Worm (Caenorhabditis elegans) whole organism, mixed stage, embryonic: Measurements from ENCODE around the gene srh-286.
"Not testable (repeated sequence)": the region's sequence is repeated elsewhere in the genome, so short reads cannot be mapped to it uniquely, and the experiment has no call there.

Experiments
- M03D4.4 ChIP-seq: sonication (generic microtip); optimal IDR thresholded peaks from 2 replicates; lab custom pipeline; 2017; ENCODE audit warnings: mild to moderate bottlenecking, missing genetic modification characterization, missing compliant biosample characterization
- bed-3 ChIP-seq: fragments of 200-800 bp; sonication (Bioruptor generic); optimal IDR thresholded peaks from 3 replicates; lab custom pipeline; 2018; ENCODE audit warnings: mild to moderate bottlenecking, missing genetic modification characterization, moderate library complexity, missing compliant biosample characterization
- ceh-39 ChIP-seq: fragments of 150-350 bp; optimal IDR thresholded peaks from 2 replicates; lab custom pipeline; 2014; ENCODE audit warnings: missing biosample characterization, missing genetic modification characterization
- ceh-43 ChIP-seq: fragments of 200-800 bp; sonication (Bioruptor generic); optimal IDR thresholded peaks from 2 replicates; lab custom pipeline; 2018; ENCODE audit warnings: mild to moderate bottlenecking, missing genetic modification characterization, moderate library complexity, missing compliant biosample characterization
- ceh-83 ChIP-seq: fragments of 200-800 bp; sonication (Bioruptor generic); optimal IDR thresholded peaks from 2 replicates; lab custom pipeline; 2018; ENCODE audit warnings: mild to moderate bottlenecking, missing genetic modification characterization, missing compliant biosample characterization
- cnd-1 ChIP-seq: fragments of 200-800 bp; sonication (Bioruptor generic); optimal IDR thresholded peaks from 2 replicates; lab custom pipeline; 2018; ENCODE audit warnings: mild to moderate bottlenecking, missing genetic modification characterization, missing compliant biosample characterization
- drap-1 ChIP-seq: fragments of 200-800 bp; sonication (Bioruptor generic); optimal IDR thresholded peaks from 3 replicates; lab custom pipeline; 2018; ENCODE audit warnings: mild to moderate bottlenecking, missing genetic modification characterization, missing compliant biosample characterization
- elt-1 ChIP-seq: sonication (generic microtip); optimal IDR thresholded peaks from 2 replicates; lab custom pipeline; 2017; ENCODE audit warnings: missing genetic modification characterization, mild to moderate bottlenecking, missing compliant biosample characterization, antibody characterized with exemption, moderate library complexity, borderline replicate concordance; ENCODE audit not compliant: insufficient read depth
- elt-3 ChIP-seq: fragments of 150-350 bp; optimal IDR thresholded peaks from 2 replicates; lab custom pipeline; 2014; ENCODE audit warnings: missing biosample characterization, missing genetic modification characterization
- flh-1 ChIP-seq: fragments of 200-800 bp; sonication (Bioruptor generic); optimal IDR thresholded peaks from 2 replicates; lab custom pipeline; 2018; ENCODE audit warnings: mild to moderate bottlenecking, missing genetic modification characterization, moderate library complexity, missing compliant biosample characterization
- ham-2 ChIP-seq: fragments of 200-800 bp; sonication (Bioruptor generic); optimal IDR thresholded peaks from 2 replicates; lab custom pipeline; 2018; ENCODE audit warnings: mild to moderate bottlenecking, missing genetic modification characterization, missing compliant biosample characterization
- hlh-1 ChIP-seq: fragments of 150-350 bp; optimal IDR thresholded peaks from 2 replicates; lab custom pipeline; 2014; ENCODE audit warnings: missing biosample characterization, missing genetic modification reagents, missing genetic modification characterization
- lin-13 ChIP-seq: fragments of 150-350 bp; optimal IDR thresholded peaks from 2 replicates; lab custom pipeline; 2014; ENCODE audit warnings: missing biosample characterization, missing genetic modification characterization
- lin-32 ChIP-seq: fragments of 200-800 bp; sonication (Bioruptor generic); optimal IDR thresholded peaks from 2 replicates; lab custom pipeline; 2018; ENCODE audit warnings: mild to moderate bottlenecking, missing genetic modification characterization, missing compliant biosample characterization
- lsy-2 ChIP-seq: fragments of 150-350 bp; optimal IDR thresholded peaks from 2 replicates; lab custom pipeline; 2014; ENCODE audit warnings: missing biosample characterization, missing genetic modification characterization
- mab-5 ChIP-seq: fragments of 150-350 bp; optimal IDR thresholded peaks from 2 replicates; lab custom pipeline; 2014; ENCODE audit warnings: missing biosample characterization, missing genetic modification characterization
- mls-2 ChIP-seq: sonication (generic microtip); optimal IDR thresholded peaks from 2 replicates; lab custom pipeline; 2016; ENCODE audit warnings: mild to moderate bottlenecking, missing genetic modification characterization, moderate library complexity, missing compliant biosample characterization
- nhr-12 ChIP-seq: fragments of 150-350 bp; optimal IDR thresholded peaks from 2 replicates; lab custom pipeline; 2014; ENCODE audit warnings: missing biosample characterization, missing genetic modification characterization
- nhr-2 ChIP-seq: fragments of 150-350 bp; optimal IDR thresholded peaks from 2 replicates; lab custom pipeline; 2014; ENCODE audit warnings: missing biosample characterization, missing genetic modification characterization
- nhr-237 ChIP-seq: fragments of 150-350 bp; optimal IDR thresholded peaks from 2 replicates; lab custom pipeline; 2014; ENCODE audit warnings: missing biosample characterization, missing genetic modification characterization
- nhr-28 ChIP-seq: fragments of 150-350 bp; optimal IDR thresholded peaks from 2 replicates; lab custom pipeline; 2014; ENCODE audit warnings: missing biosample characterization, missing genetic modification characterization
- pha-4 ChIP-seq: fragments of 150-350 bp; optimal IDR thresholded peaks from 2 replicates; lab custom pipeline; 2018; ENCODE audit warnings: missing biosample characterization, missing genetic modification reagents, missing genetic modification characterization
- sem-2 ChIP-seq: fragments of 200-800 bp; sonication (Bioruptor generic); optimal IDR thresholded peaks from 2 replicates; lab custom pipeline; 2018; ENCODE audit warnings: mild to moderate bottlenecking, missing genetic modification characterization, missing compliant biosample characterization
- snpc-4 ChIP-seq: fragments of 150-350 bp; optimal IDR thresholded peaks from 2 replicates; lab custom pipeline; 2014; ENCODE audit warnings: missing biosample characterization, missing genetic modification characterization
- sptf-1 ChIP-seq: sonication (generic microtip); optimal IDR thresholded peaks from 2 replicates; lab custom pipeline; 2017; ENCODE audit warnings: mild to moderate bottlenecking, missing genetic modification characterization, moderate library complexity, missing compliant biosample characterization
- tbx-8 ChIP-seq: fragments of 200-800 bp; sonication (Bioruptor generic); optimal IDR thresholded peaks from 2 replicates; lab custom pipeline; 2018; ENCODE audit warnings: mild to moderate bottlenecking, missing genetic modification characterization, moderate library complexity, missing compliant biosample characterization
- unc-120 ChIP-seq: sonication (generic microtip); optimal IDR thresholded peaks from 2 replicates; lab custom pipeline; 2017; ENCODE audit warnings: missing genetic modification characterization, missing compliant biosample characterization; ENCODE audit not compliant: poor library complexity, severe bottlenecking
- unc-62 ChIP-seq: fragments of 150-350 bp; optimal IDR thresholded peaks from 2 replicates; lab custom pipeline; 2014; ENCODE audit warnings: missing biosample characterization, missing genetic modification reagents, missing genetic modification characterization
- zip-8 ChIP-seq: fragments of 150-350 bp; optimal IDR thresholded peaks from 2 replicates; lab custom pipeline; 2014; ENCODE audit warnings: missing biosample characterization, missing genetic modification characterization
- ztf-11 ChIP-seq: fragments of 150-350 bp; optimal IDR thresholded peaks from 2 replicates; lab custom pipeline; 2014; ENCODE audit warnings: missing biosample characterization, missing genetic modification characterization

srh-286 gene

ce11 chrV:17844106-17844505, at the start of gene srh-286:
Gene srh-286 (minus strand): TSS chrV:17844206.
- TF ChIP-seq mab-5 (tag; lab: Kevin White, UChicago) (no peak), drap-1 (GFP tag; lab: Kevin White, UChicago) (no peak), M03D4.4 (tag; lab: Kevin White, UChicago) (no peak), mls-2 (tag; lab: Kevin White, UChicago) (no peak), unc-120 (tag; lab: Kevin White, UChicago) (no peak), tbx-8 (no peak), hlh-1 (tag; lab: Kevin White, UChicago) (no peak), nhr-2 (tag; lab: Kevin White, UChicago) (no peak), elt-3 (tag; lab: Kevin White, UChicago) (no peak), ceh-39 (no peak)

DNA sequence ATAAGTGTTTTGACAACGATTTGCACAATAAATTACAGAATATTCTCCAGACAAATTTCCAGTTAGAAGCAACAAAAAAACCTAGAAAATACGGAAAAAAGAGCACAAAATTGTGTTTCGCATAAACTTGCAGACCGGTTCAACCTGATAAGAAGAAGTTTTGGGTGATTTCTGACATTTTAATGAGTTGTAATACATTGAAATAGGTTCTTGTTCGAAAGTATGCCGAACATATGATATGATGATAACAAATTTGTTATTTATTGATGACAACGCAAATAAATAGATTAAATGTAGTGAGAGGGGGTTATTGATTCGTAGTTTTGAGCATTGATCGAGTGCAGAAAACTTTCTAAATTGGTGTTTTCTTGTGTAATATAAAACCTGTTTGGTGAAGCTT, 47.3 kb upstream of the srh-286 start:
- TF ChIP-seq nhr-237 (tag; lab: Kevin White, UChicago) (no peak), zip-8 (no peak), ceh-43 (GFP tag; lab: Kevin White, UChicago) (no peak), ztf-11 (tag; lab: Kevin White, UChicago) (no peak), sem-2 (GFP tag; lab: Kevin White, UChicago) (no peak), lsy-2 (no peak), mab-5 (tag; lab: Kevin White, UChicago) (no peak)

DNA sequence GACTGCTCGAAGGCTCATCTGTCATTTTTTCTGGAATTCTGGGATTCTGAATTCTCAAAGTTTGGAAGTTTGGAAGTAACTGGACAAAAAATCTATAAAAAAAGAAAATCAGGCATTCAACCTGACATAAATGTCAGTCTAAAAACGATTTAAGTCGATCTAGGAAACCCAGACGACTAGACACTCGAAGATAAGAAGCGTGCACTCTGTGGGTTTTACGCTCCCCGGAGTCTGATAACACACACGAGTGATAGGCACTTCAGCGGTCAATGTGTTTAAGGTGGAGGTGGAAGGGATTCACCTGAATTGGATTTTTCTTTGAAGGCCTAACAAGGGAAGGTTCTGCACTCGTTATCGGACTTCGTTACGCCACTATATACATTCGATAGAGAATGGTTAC, 44.9 kb upstream of the srh-286 start, which contains the start of gene C06H5.6:
C06H5.6 (minus strand) TSS at position 46 of the 400 bp plus-strand sequence.
- TF ChIP-seq snpc-4 (tag; lab: Kevin White, UChicago) (no peak), ham-2 (GFP tag; lab: Kevin White, UChicago) (no peak), tbx-8 (no peak), mab-5 (tag; lab: Kevin White, UChicago) (no peak), nhr-2 (tag; lab: Kevin White, UChicago) (no peak), flh-1 (GFP tag; lab: Kevin White, UChicago) (no peak), nhr-237 (tag; lab: Kevin White, UChicago) (no peak), ceh-39 (no peak), elt-1 (no peak), bed-3 (GFP tag; lab: Kevin White, UChicago) (no peak), ceh-83 (GFP tag; lab: Kevin White, UChicago) (no peak), drap-1 (GFP tag; lab: Kevin White, UChicago) (no peak), zip-8 (no peak), sptf-1 (no peak), cnd-1 (tag; lab: Kevin White, UChicago) (no peak)

DNA sequence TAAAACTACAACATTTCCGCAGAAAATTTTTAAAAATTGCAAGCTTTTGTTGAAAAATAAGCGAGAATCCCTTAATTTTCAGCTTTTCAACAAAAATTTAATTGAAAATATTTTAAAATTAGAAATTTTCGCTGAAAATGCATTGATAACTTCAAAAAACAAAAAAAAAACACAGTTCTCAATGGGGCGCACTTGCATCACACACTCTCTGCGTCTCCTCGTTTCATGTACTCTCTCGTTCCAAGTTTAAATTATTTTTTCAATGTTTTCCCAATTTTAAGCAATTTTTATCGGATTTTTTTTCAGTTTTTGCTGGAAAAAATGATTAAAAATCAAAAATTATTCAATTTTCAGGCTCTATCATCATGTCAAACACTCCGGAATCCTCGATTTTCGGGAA, 27.0 kb upstream of the srh-286 start, which contains the start of gene phf-14:
phf-14 (plus strand) TSS at position 345 of the 400 bp plus-strand sequence.
- peak; percentile 5 for TF ChIP-seq pha-4 (tag; lab: Kevin White, UChicago)
- no peak for TF ChIP-seq M03D4.4 (tag; lab: Kevin White, UChicago)

DNA sequence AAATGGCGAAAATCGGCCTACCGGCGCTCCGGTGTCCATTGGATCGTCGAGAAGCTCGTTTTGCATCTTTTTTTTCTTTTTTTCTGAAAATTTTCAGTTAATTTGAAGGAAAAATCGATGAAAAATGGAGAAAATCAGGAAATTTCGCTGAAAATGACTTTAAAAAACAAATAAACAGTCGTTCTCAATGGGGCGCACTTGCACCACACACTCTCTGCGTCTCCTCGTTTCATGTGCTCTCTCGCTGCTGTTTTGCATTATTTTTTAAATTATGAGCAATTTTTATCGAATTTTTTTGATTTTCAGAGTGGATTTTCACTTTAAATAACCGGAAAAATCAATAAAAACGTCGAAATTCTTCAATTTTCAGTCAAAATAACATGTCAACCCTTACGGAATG, 26.6 kb upstream of the srh-286 start, which contains the start of gene csn-1:
csn-1 (minus strand) TSS at position 83 of the 400 bp plus-strand sequence.
- TF ChIP-seq cnd-1 (tag; lab: Kevin White, UChicago) (no peak), mls-2 (tag; lab: Kevin White, UChicago) (no peak), lin-13 (tag; lab: Kevin White, UChicago) (no peak), elt-1 (no peak), pha-4 (tag; lab: Kevin White, UChicago) (no peak), nhr-28 (tag; lab: Kevin White, UChicago) (no peak), elt-3 (tag; lab: Kevin White, UChicago) (no peak), snpc-4 (tag; lab: Kevin White, UChicago) (no peak)

ce11 chrV:17865309-17865708, 21.3 kb upstream of the srh-286 start, which contains the start of gene Y59A8A.8:
Gene Y59A8A.8 (plus strand): TSS chrV:17865609.
- not testable (repeated sequence) for TF ChIP-seq lsy-2, sptf-1, elt-1
- TF ChIP-seq, all 35 proteins: peak for 0; not testable (repeated sequence) for 35

- TF ChIP-seq unc-62 (GFP tag; lab: Kevin White, UChicago) (no peak), elt-3 (tag; lab: Kevin White, UChicago) (no peak), nhr-237 (tag; lab: Kevin White, UChicago) (no peak), lin-13 (tag; lab: Kevin White, UChicago) (no peak), lin-32 (no peak), nhr-12 (tag; lab: Kevin White, UChicago) (no peak), mab-5 (tag; lab: Kevin White, UChicago) (no peak), sem-2 (GFP tag; lab: Kevin White, UChicago) (no peak), ham-2 (GFP tag; lab: Kevin White, UChicago) (no peak), ztf-11 (tag; lab: Kevin White, UChicago) (no peak), flh-1 (GFP tag; lab: Kevin White, UChicago) (no peak), nhr-2 (tag; lab: Kevin White, UChicago) (no peak), sptf-1 (no peak), ceh-39 (no peak), mls-2 (tag; lab: Kevin White, UChicago) (no peak), M03D4.4 (tag; lab: Kevin White, UChicago) (no peak), zip-8 (no peak), drap-1 (GFP tag; lab: Kevin White, UChicago) (no peak), snpc-4 (tag; lab: Kevin White, UChicago) (no peak)
- TF ChIP-seq, all 35 proteins: peak for 0
Observed at ce11 chrV:17859519-17859918, 15.5 kb upstream of the srh-286 start.
